Fruit fly (Drosophila melanogaster) Kc167 (cell line): ENCODE measurements around the gene FoxP.

ENCODE experiments used
- Myc ChIP-seq: fragments of >200 bp; optimal IDR thresholded peaks from 2 replicates; lab custom pipeline; 2017; ENCODE audit warnings: missing external identifiers
- Sin3A ChIP-seq: fragments of >200 bp; optimal IDR thresholded peaks from 2 replicates; lab custom pipeline; 2018; ENCODE audit warnings: missing external identifiers
- ttk ChIP-seq: sonication (Bioruptor generic); optimal IDR thresholded peaks from 2 replicates; lab custom pipeline; 2017; ENCODE audit warnings: missing external identifiers

DNA sequence ATGACTTTTGCATAAGTTTGCCTTT, 17.0 kb upstream of the FoxP start, which contains the start of gene PpD3:
- TF ChIP-seq Myc (lab: Kevin White, UChicago) (no peak), ttk (lab: Kevin White, UChicago) (no peak), Sin3A (lab: Kevin White, UChicago) (no peak)
